Fruit fly (Drosophila melanogaster): Measurements from ENCODE around the gene CG33270.

Gene CG33270

DNA sequence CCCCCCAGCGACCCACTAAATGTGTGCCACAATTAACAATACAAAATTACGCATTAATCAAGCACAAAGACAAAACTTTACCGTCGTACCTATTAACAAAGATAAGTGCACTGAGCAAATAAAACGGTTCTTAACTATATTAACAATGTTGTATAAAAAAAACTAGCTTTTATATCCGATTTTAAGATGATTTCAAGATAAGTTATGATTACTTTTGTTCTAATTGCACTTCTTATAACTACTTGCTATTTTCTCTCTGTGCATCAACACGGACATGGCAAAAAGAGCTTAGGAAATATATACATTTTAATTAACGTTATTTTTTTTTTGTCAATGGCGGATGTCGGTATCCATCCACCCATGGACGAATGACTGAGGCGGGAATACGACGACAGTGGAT is 42.3 kb downstream of the CG33270 start (continued):
- TF ChIP-seq Sox102F (GFP tag; optimal IDR thresholded peaks at IDR 0.05), result peak; percentile 47
- peak; percentile 14 for TF ChIP-seq CG8388 (GFP tag; optimal IDR thresholded peaks at IDR 0.05)
- TF ChIP-seq CG3281 (GFP tag; optimal IDR thresholded peaks at IDR 0.05), result peak; percentile 6
- TF ChIP-seq HLH3B (GFP tag; IDR thresholded peaks at IDR 0.05), result 0 out of 2 replicates have a peak, but pooled peaks have one; percentile 24
- TF ChIP-seq Doc2 (GFP tag; IDR thresholded peaks at IDR 0.05), result no peak
- no peak for TF ChIP-seq pb (GFP tag; optimal IDR thresholded peaks at IDR 0.05)
- no peak for TF ChIP-seq CG6175 (GFP tag; IDR thresholded peaks at IDR 0.05)
- peak; percentile 24 for TF ChIP-seq unpg (GFP tag; optimal IDR thresholded peaks at IDR 0.05)
- TF ChIP-seq Drgx (GFP tag; IDR thresholded peaks at IDR 0.05), result 0 out of 2 replicates have a peak, but pooled peaks have one; percentile 20
- TF ChIP-seq sens (GFP tag), result peak; percentile 83
- no peak for TF ChIP-seq jing (GFP tag; optimal IDR thresholded peaks at IDR 0.05)
- TF ChIP-seq Dbx (GFP tag; IDR thresholded peaks at IDR 0.05), result 0 out of 3 replicates have a peak, but pooled peaks have one; percentile 45
- TF ChIP-seq Dll (GFP tag; IDR thresholded peaks at IDR 0.05; ENCODE audit: partially characterized antibody), result no peak
- TF ChIP-seq otp (GFP tag; IDR thresholded peaks at IDR 0.05), result 0 out of 3 replicates have a peak, but pooled peaks have one; percentile 19
- TF ChIP-seq CG3847 (GFP tag; IDR thresholded peaks at IDR 0.05), result no peak
- no peak for TF ChIP-seq cato (GFP tag; optimal IDR thresholded peaks at IDR 0.05; ENCODE audit: borderline replicate concordance)
- TF ChIP-seq stc (GFP tag; IDR thresholded peaks at IDR 0.05), result peak; percentile 33; the same call in 1 of the 2 replicates
- TF ChIP-seq CG10565 (GFP tag; optimal IDR thresholded peaks at IDR 0.05), result no peak
- peak in 1 of 2 experiments; percentile 35 for TF ChIP-seq Hr51 (GFP tag; optimal IDR thresholded peaks at IDR 0.05)
- TF ChIP-seq Fer1 (GFP tag; optimal IDR thresholded peaks at IDR 0.05), result peak; percentile 20
- peak; percentile 58 for TF ChIP-seq Awh (GFP tag; IDR thresholded peaks at IDR 0.05)
- peak; percentile 31 for TF ChIP-seq dmrt99B (tag; optimal IDR thresholded peaks at IDR 0.05)
- peak in 1 of 2 experiments; percentile 0 for TF ChIP-seq chif (GFP tag; optimal IDR thresholded peaks at IDR 0.05)
- TF ChIP-seq CG17361 (GFP tag; IDR thresholded peaks at IDR 0.05), result 0 out of 3 replicates have a peak, but pooled peaks have one; percentile 15
- TF ChIP-seq Xrp1 (GFP tag; IDR thresholded peaks at IDR 0.05), result peak; percentile 48; the same call in 1 of the 2 replicates
- peak; percentile 34 for TF ChIP-seq phol (tag; optimal IDR thresholded peaks at IDR 0.05)
- no peak for TF ChIP-seq p53 (GFP tag; optimal IDR thresholded peaks at IDR 0.05)
- peak; percentile 48; the same call in 2 of the 3 replicates for TF ChIP-seq row (GFP tag; IDR thresholded peaks at IDR 0.05)
- no peak for TF ChIP-seq CG12299 (tag; optimal IDR thresholded peaks at IDR 0.05)
- TF ChIP-seq ssp (GFP tag; IDR thresholded peaks at IDR 0.05), result 0 out of 2 replicates have a peak, but pooled peaks have one; percentile 16
- TF ChIP-seq pan (optimal IDR thresholded peaks at IDR 0.05), result no peak
- peak in 1 of 2 experiments; percentile 42 for TF ChIP-seq pan (GFP tag; optimal IDR thresholded peaks at IDR 0.05 in 1 of 2, IDR thresholded peaks at IDR 0.05 in 1 of 2)
- peak; percentile 13 for TF ChIP-seq Ets65A (GFP tag)
- peak; percentile 11 for TF ChIP-seq PHDP (tag; optimal IDR thresholded peaks at IDR 0.05)
- no peak for TF ChIP-seq CG30403 (GFP tag; optimal IDR thresholded peaks at IDR 0.05)
- TF ChIP-seq sob (GFP tag; IDR thresholded peaks at IDR 0.05), result peak; percentile 43; the same call in 1 of the 2 replicates
- TF ChIP-seq CG7839 (tag; optimal IDR thresholded peaks at IDR 0.05), result peak; percentile 12
- peak; percentile 56 for TF ChIP-seq gem (tag; optimal IDR thresholded peaks at IDR 0.05)
- TF ChIP-seq Rfx (GFP tag; IDR thresholded peaks at IDR 0.05), result peak; percentile 47; the same call in 1 of the 2 replicates
- TF ChIP-seq CG10543 (GFP tag; optimal IDR thresholded peaks at IDR 0.05), result no peak
- TF ChIP-seq CG14441 (GFP tag; IDR thresholded peaks at IDR 0.05), result peak; percentile 27; the same call in 1 of the 2 replicates
- no peak for TF ChIP-seq CG30431 (GFP tag; optimal IDR thresholded peaks at IDR 0.05)
- TF ChIP-seq tna (GFP tag; IDR thresholded peaks at IDR 0.05; ENCODE audit: partially characterized antibody), result no peak
- TF ChIP-seq grau (tag; optimal IDR thresholded peaks at IDR 0.05), result peak; percentile 13
- TF ChIP-seq CG15269 (tag; optimal IDR thresholded peaks at IDR 0.05), result peak; percentile 28
- peak in 1 of 2 experiments; percentile 41 for TF ChIP-seq bsh (GFP tag; optimal IDR thresholded peaks at IDR 0.05)
- TF ChIP-seq CG12219 (GFP tag; optimal IDR thresholded peaks at IDR 0.05), result no peak
- TF ChIP-seq CG32532 (GFP tag; IDR thresholded peaks at IDR 0.05), result peak; percentile 58; the same call in 1 of the 2 replicates
- TF ChIP-seq Xbp1 (GFP tag; optimal IDR thresholded peaks at IDR 0.05), result peak; percentile 7
- TF ChIP-seq CoRest (tag; optimal IDR thresholded peaks at IDR 0.05), result no peak

Measured in whole organism, embryonic.